Worm (Caenorhabditis elegans) whole organism, L4 larva: ENCODE measurements around the gene clec-239.

ENCODE experiments used
- T20F7.1 ChIP-seq: fragments of 200-800 bp; sonication (Bioruptor generic); optimal IDR thresholded peaks from 2 replicates; lab custom pipeline; 2018; ENCODE audit warnings: mild to moderate bottlenecking, missing genetic modification characterization, missing compliant biosample characterization
- Y48G9A.11 ChIP-seq: fragments of 200-800 bp; sonication (Bioruptor generic); IDR thresholded peaks from 2 replicates; pipeline ENCODE4 v1.3.6; 2022; ENCODE audit warnings: missing genetic modification reagents, missing genetic modification characterization, missing compliant biosample characterization
- ama-1 ChIP-seq: fragments of 150-350 bp; optimal IDR thresholded peaks from 2 replicates; lab custom pipeline; 2014; ENCODE audit warnings: inconsistent platforms, mixed read lengths
- arid-1 ChIP-seq: fragments of 200-800 bp; sonication (Bioruptor generic); conservative IDR thresholded peaks from 2 replicates; pipeline ENCODE4 v1.3.6; 2022; ENCODE audit warnings: missing genetic modification reagents, missing genetic modification characterization, missing compliant biosample characterization
- ceh-32 ChIP-seq: sonication (generic microtip); optimal IDR thresholded peaks from 2 replicates; lab custom pipeline; 2016; ENCODE audit warnings: mild to moderate bottlenecking, missing genetic modification characterization, missing compliant biosample characterization; ENCODE audit not compliant: poor library complexity
- ces-1 ChIP-seq: fragments of 150-350 bp; sonication (generic microtip); optimal IDR thresholded peaks from 4 replicates; lab custom pipeline; 2014; ENCODE audit warnings: missing biosample characterization, missing genetic modification reagents, missing genetic modification characterization
- daf-19 ChIP-seq: fragments of 200-800 bp; sonication (Bioruptor generic); conservative IDR thresholded peaks from 2 replicates; pipeline ENCODE4 v1.3.6; 2022; ENCODE audit warnings: missing genetic modification characterization, missing compliant biosample characterization
- dmd-6 ChIP-seq: fragments of 200-800 bp; sonication (Bioruptor generic); IDR thresholded peaks from 2 replicates; pipeline ENCODE4 v1.3.6; 2022; ENCODE audit warnings: missing genetic modification reagents, missing genetic modification characterization, missing compliant biosample characterization
- dmd-9 ChIP-seq: fragments of 200-800 bp; sonication (Bioruptor generic); IDR thresholded peaks from 2 replicates; pipeline ENCODE4 v1.3.6; 2022; ENCODE audit warnings: missing genetic modification reagents, missing genetic modification characterization, missing compliant biosample characterization
- dpl-1 ChIP-seq: fragments of 150-350 bp; optimal IDR thresholded peaks from 2 replicates; lab custom pipeline; 2014; ENCODE audit warnings: missing biosample characterization, missing genetic modification reagents, missing genetic modification characterization
- dve-1 ChIP-seq: sonication (generic microtip); optimal IDR thresholded peaks from 2 replicates; lab custom pipeline; 2017; ENCODE audit warnings: antibody characterized with exemption, mild to moderate bottlenecking, missing genetic modification characterization, missing compliant biosample characterization; ENCODE audit not compliant: insufficient read depth
- egl-43 ChIP-seq: fragments of 200-800 bp; sonication (Bioruptor generic); IDR thresholded peaks from 2 replicates; pipeline ENCODE4 v1.3.6; 2022; ENCODE audit warnings: missing genetic modification reagents, missing genetic modification characterization, missing compliant biosample characterization
- hmg-1.1 ChIP-seq: fragments of 200-800 bp; sonication (Bioruptor generic); IDR thresholded peaks from 2 replicates; pipeline ENCODE4 v1.3.6; 2022; ENCODE audit warnings: missing genetic modification reagents, missing genetic modification characterization, missing compliant biosample characterization
- jun-1 ChIP-seq: fragments of 150-350 bp; optimal IDR thresholded peaks from 2 replicates; lab custom pipeline; 2014; ENCODE audit warnings: missing biosample characterization, missing genetic modification reagents, missing genetic modification characterization
- lim-7 ChIP-seq: fragments of 200-800 bp; sonication (Bioruptor generic); IDR thresholded peaks from 2 replicates; pipeline ENCODE4 v1.3.6; 2022; ENCODE audit warnings: missing genetic modification characterization, missing compliant biosample characterization
- lin-1 ChIP-seq: fragments of 200-800 bp; sonication (Bioruptor generic); IDR thresholded peaks from 2 replicates; pipeline ENCODE4 v1.3.6; 2022; ENCODE audit warnings: missing genetic modification reagents, missing genetic modification characterization, missing compliant biosample characterization
- lin-13 ChIP-seq: fragments of 150-350 bp; optimal IDR thresholded peaks from 2 replicates; lab custom pipeline; 2014; ENCODE audit warnings: missing biosample characterization, missing genetic modification reagents, missing genetic modification characterization
- lin-15B ChIP-seq: fragments of 150-350 bp; sonication (generic microtip); optimal IDR thresholded peaks from 3 replicates; lab custom pipeline; 2014; ENCODE audit warnings: missing biosample characterization, missing genetic modification characterization
- lin-39 ChIP-seq: fragments of 150-350 bp; optimal IDR thresholded peaks from 2 replicates; lab custom pipeline; 2014; ENCODE audit warnings: missing biosample characterization, missing genetic modification reagents, missing genetic modification characterization
- lsy-2 ChIP-seq, 2 experiments: fragments of 150-350 bp in 1 of 2; sonication (generic microtip) in 1 of 2; optimal IDR thresholded peaks; 2 replicates each; lab custom pipeline; 2014 to 2017; ENCODE audit warnings: missing biosample characterization in 2 of 2, missing genetic modification characterization in 2 of 2
- mdt-29 ChIP-seq: fragments of 200-800 bp; sonication (Bioruptor generic); IDR thresholded peaks from 2 replicates; pipeline ENCODE4 v1.3.6; 2022; ENCODE audit warnings: missing genetic modification reagents, missing genetic modification characterization, missing compliant biosample characterization
- mes-2 ChIP-seq: sonication (generic microtip); optimal IDR thresholded peaks from 2 replicates; lab custom pipeline; 2016; ENCODE audit warnings: missing genotype, mild to moderate bottlenecking, missing genetic modification characterization, missing compliant biosample characterization; ENCODE audit not compliant: poor library complexity, severe bottlenecking
- nhr-102 ChIP-seq: sonication (generic microtip); optimal IDR thresholded peaks from 2 replicates; lab custom pipeline; 2016; ENCODE audit warnings: mild to moderate bottlenecking, missing genetic modification characterization, moderate library complexity, missing compliant biosample characterization
- nhr-111 ChIP-seq: fragments of 200-800 bp; sonication (Bioruptor generic); optimal IDR thresholded peaks from 2 replicates; lab custom pipeline; 2018; ENCODE audit warnings: mild to moderate bottlenecking, missing genetic modification characterization, missing compliant biosample characterization
- nhr-237 ChIP-seq: sonication (generic microtip); optimal IDR thresholded peaks from 2 replicates; lab custom pipeline; 2017; ENCODE audit warnings: missing biosample characterization, missing genetic modification characterization
- nhr-25 ChIP-seq: sonication (generic microtip); optimal IDR thresholded peaks from 2 replicates; lab custom pipeline; 2017; ENCODE audit warnings: missing genetic modification characterization, mild to moderate bottlenecking, missing compliant biosample characterization, antibody characterized with exemption, moderate library complexity, borderline replicate concordance; ENCODE audit not compliant: insufficient read depth
- nhr-28 ChIP-seq: fragments of 150-350 bp; optimal IDR thresholded peaks from 2 replicates; lab custom pipeline; 2014; ENCODE audit warnings: missing biosample characterization, missing genetic modification characterization
- nhr-42 ChIP-seq: fragments of 200-800 bp; sonication (Bioruptor generic); IDR thresholded peaks from 2 replicates; pipeline ENCODE4 v1.3.6; 2022; ENCODE audit warnings: missing genetic modification characterization, missing compliant biosample characterization
- nhr-48 ChIP-seq: sonication (generic microtip); optimal IDR thresholded peaks from 2 replicates; lab custom pipeline; 2016; ENCODE audit warnings: mild to moderate bottlenecking, missing genetic modification characterization, missing compliant biosample characterization
- nhr-76 ChIP-seq: fragments of 150-350 bp; optimal IDR thresholded peaks from 2 replicates; lab custom pipeline; 2014; ENCODE audit warnings: missing biosample characterization, missing genetic modification characterization
- nhr-77 ChIP-seq: fragments of 150-350 bp; optimal IDR thresholded peaks from 2 replicates; lab custom pipeline; 2014; ENCODE audit warnings: missing biosample characterization, missing genetic modification characterization
- pha-4 ChIP-seq, 2 experiments: fragments of 150-350 bp in 1 of 2; fragments of 200-800 bp in 1 of 2; sonication (Bioruptor generic) in 1 of 2; IDR thresholded peaks in 1 of 2; optimal IDR thresholded peaks in 1 of 2; 2 replicates each; pipeline versions ENCODE4 v1.3.6 to Lab custom; 2014 to 2022; ENCODE audit warnings: missing genetic modification characterization in 2 of 2, missing genetic modification reagents in 2 of 2, missing biosample characterization in 1 of 2, missing compliant biosample characterization in 1 of 2
- snpc-4 ChIP-seq: fragments of 150-350 bp; optimal IDR thresholded peaks from 2 replicates; lab custom pipeline; 2014; ENCODE audit warnings: missing biosample characterization, missing genetic modification characterization
- unc-130 ChIP-seq: sonication (generic microtip); optimal IDR thresholded peaks from 2 replicates; lab custom pipeline; 2016; ENCODE audit warnings: missing genetic modification reagents, missing genetic modification characterization, missing compliant biosample characterization
- unc-62 ChIP-seq, 3 experiments: fragments of 150-350 bp in 1 of 3; sonication (generic microtip); optimal IDR thresholded peaks in 2 of 3; peaks in 1 of 3; 1 replicate in 1 of 3; 2 replicates in 2 of 3; lab custom pipeline; 2014 to 2017; ENCODE audit warnings: missing biosample characterization in 3 of 3, missing genetic modification characterization in 3 of 3, missing genetic modification reagents in 3 of 3, missing genotype in 1 of 3
- zip-11 ChIP-seq: fragments of 200-800 bp; sonication (Bioruptor generic); IDR thresholded peaks from 2 replicates; pipeline ENCODE4 v1.3.6; 2022; ENCODE audit warnings: missing genetic modification characterization, missing compliant biosample characterization

clec-239 gene

ce11 chrV:16965655-16966054, 9.3 kb downstream of the clec-239 start, which contains the start of gene efl-1 (continued):
- TF ChIP-seq nhr-76 (tag; lab: Kevin White, UChicago), result peak; percentile 4
- peak; percentile 66 for TF ChIP-seq ama-1 (lab: Kevin White, UChicago)
- peak; percentile 94 for TF ChIP-seq mes-2 (tag; lab: Kevin White, UChicago)
- 0 out of 2 replicates have a peak, but pooled peaks have one; percentile 41 for TF ChIP-seq dmd-9 (GFP tag; lab: Robert Waterston, UW)
- TF ChIP-seq lsy-2 (tag; optimal IDR thresholded peaks at IDR 0.05; lab: Kevin White, UChicago), result peak; percentile 22 to 93
- TF ChIP-seq lin-1 (GFP tag; lab: Robert Waterston, UW), result no peak
- TF ChIP-seq Y48G9A.11 (GFP tag; lab: Robert Waterston, UW), result 0 out of 2 replicates have a peak, but pooled peaks have one; percentile 8
- peak; percentile 38; the same call in 1 of the 2 replicates for TF ChIP-seq nhr-42 (GFP tag; lab: Robert Waterston, UW)
- peak; percentile 1 for TF ChIP-seq lin-15B (tag; lab: Kevin White, UChicago)
- TF ChIP-seq lim-7 (GFP tag; lab: Robert Waterston, UW), result no peak
- TF ChIP-seq nhr-102 (tag; lab: Kevin White, UChicago), result peak; percentile 79
- 0 out of 2 replicates have a peak, but pooled peaks have one; percentile 64 for TF ChIP-seq arid-1 (GFP tag; lab: Robert Waterston, UW)
- peak; percentile 45 for TF ChIP-seq ces-1 (GFP tag; lab: Kevin White, UChicago)
- peak; percentile 67 for TF ChIP-seq T20F7.1 (GFP tag; lab: Kevin White, UChicago)
- TF ChIP-seq nhr-111, result no peak
- TF ChIP-seq daf-19, result no peak
- peak; percentile 52 for TF ChIP-seq nhr-25 (tag; lab: Kevin White, UChicago)
- no peak for TF ChIP-seq ceh-32 (tag; lab: Kevin White, UChicago)
- peak; percentile 62 for TF ChIP-seq jun-1 (tag; lab: Kevin White, UChicago)
- peak; percentile 71 for TF ChIP-seq lin-13 (GFP tag; lab: Kevin White, UChicago)
- TF ChIP-seq nhr-77, result peak; percentile 87
- no peak for TF ChIP-seq nhr-48 (tag; lab: Kevin White, UChicago)
- TF ChIP-seq dmd-6 (GFP tag; lab: Robert Waterston, UW), result no peak; the same call in none of the 2 replicates
- TF ChIP-seq snpc-4 (tag; lab: Kevin White, UChicago), result peak; percentile 77
- TF ChIP-seq zip-11 (GFP tag; lab: Robert Waterston, UW), result no peak
- TF ChIP-seq nhr-28 (tag; lab: Kevin White, UChicago), result peak; percentile 79
- peak; percentile 89 for TF ChIP-seq dve-1
- no peak for TF ChIP-seq nhr-237 (tag; lab: Kevin White, UChicago)
- peak; percentile 51; the same call in 1 of the 2 replicates for TF ChIP-seq egl-43 (GFP tag; lab: Robert Waterston, UW)
- peak; percentile 43; the same call in 1 of the 2 replicates for TF ChIP-seq pha-4 (GFP tag; IDR thresholded peaks at IDR 0.05; lab: Robert Waterston, UW)
- TF ChIP-seq pha-4 (tag; optimal IDR thresholded peaks at IDR 0.05; lab: Kevin White, UChicago), result peak; percentile 34
- peak; percentile 39 for TF ChIP-seq unc-130
- no peak for TF ChIP-seq lin-39 (tag; lab: Kevin White, UChicago)
- peak in 1 of 2 experiments; percentile 92 for TF ChIP-seq unc-62 (GFP tag; optimal IDR thresholded peaks at IDR 0.05 in 1 of 2; lab: Kevin White, UChicago)
- TF ChIP-seq unc-62 (tag; optimal IDR thresholded peaks at IDR 0.05; lab: Kevin White, UChicago), result no peak

ce11 chrV:16966636-16967035, 10.3 kb downstream of the clec-239 start, which contains the start of gene fbxa-90:
Gene fbxa-90, plus strand, starts transcription at chrV:16966814.
- peak in 1 of 2 experiments; percentile 34 for TF ChIP-seq unc-62 (GFP tag; optimal IDR thresholded peaks at IDR 0.05 in 1 of 2; lab: Kevin White, UChicago)
- no peak for TF ChIP-seq unc-62 (tag; optimal IDR thresholded peaks at IDR 0.05; lab: Kevin White, UChicago)
- peak; percentile 6 for TF ChIP-seq dpl-1 (GFP tag; lab: Kevin White, UChicago)
- TF ChIP-seq nhr-28 (tag; lab: Kevin White, UChicago), result peak; percentile 0
- no peak for TF ChIP-seq mdt-29 (GFP tag; lab: Robert Waterston, UW)
- peak; percentile 11; the same call in 1 of the 2 replicates for TF ChIP-seq hmg-1.1 (GFP tag; lab: Robert Waterston, UW)
